Worm (Caenorhabditis elegans): ENCODE results near the gene dcn-1.

dcn-1 gene

ce11 chrIII:4321399-4321798, 7.7 kb downstream of the dcn-1 start, which contains the start of gene H38K22.7:
TSS of gene H38K22.7 (plus strand) at chrIII:4321699.
- TF ChIP-seq flh-1 (GFP tag; optimal IDR thresholded peaks at IDR 0.05) (no peak), cnd-1 (tag; optimal IDR thresholded peaks at IDR 0.05) (no peak), hlh-1 (tag; optimal IDR thresholded peaks at IDR 0.05) (no peak), unc-39 (tag; optimal IDR thresholded peaks at IDR 0.05) (no peak), nhr-28 (tag; optimal IDR thresholded peaks at IDR 0.05) (no peak), ceh-43 (GFP tag; optimal IDR thresholded peaks at IDR 0.05) (no peak), nhr-237 (tag; optimal IDR thresholded peaks at IDR 0.05) (no peak), ham-2 (GFP tag; optimal IDR thresholded peaks at IDR 0.05) (no peak), mls-2 (tag; optimal IDR thresholded peaks at IDR 0.05) (no peak), nhr-2 (tag; optimal IDR thresholded peaks at IDR 0.05) (no peak), unc-62 (GFP tag; optimal IDR thresholded peaks at IDR 0.05) (no peak), sptf-1 (tag; optimal IDR thresholded peaks at IDR 0.05) (no peak)

ce11 chrIII:4323120-4323519, 9.4 kb downstream of the dcn-1 start:
- TF ChIP-seq unc-120 (tag; optimal IDR thresholded peaks at IDR 0.05; ENCODE audit: poor library complexity, severe bottlenecking): peak; percentile 55
- TF ChIP-seq ztf-11 (tag; optimal IDR thresholded peaks at IDR 0.05): no peak
- no peak for TF ChIP-seq pha-4 (tag; optimal IDR thresholded peaks at IDR 0.05)
- TF ChIP-seq zip-8 (tag; optimal IDR thresholded peaks at IDR 0.05): no peak
- TF ChIP-seq flh-1 (GFP tag; optimal IDR thresholded peaks at IDR 0.05): no peak
- TF ChIP-seq blmp-1 (tag; optimal IDR thresholded peaks at IDR 0.05): no peak
- TF ChIP-seq mep-1 (tag; optimal IDR thresholded peaks at IDR 0.05): no peak
- TF ChIP-seq elt-3 (tag; optimal IDR thresholded peaks at IDR 0.05): no peak
- no peak for TF ChIP-seq cnd-1 (tag; optimal IDR thresholded peaks at IDR 0.05)
- no peak for TF ChIP-seq ceh-83 (GFP tag; optimal IDR thresholded peaks at IDR 0.05)
- peak; percentile 73 for TF ChIP-seq ces-1 (GFP tag; optimal IDR thresholded peaks at IDR 0.05)
- no peak for TF ChIP-seq ceh-43 (GFP tag; optimal IDR thresholded peaks at IDR 0.05)
- TF ChIP-seq nhr-237 (tag; optimal IDR thresholded peaks at IDR 0.05): peak; percentile 30

ce11 chrIII:4323859-4324258, 10.1 kb downstream of the dcn-1 start, which contains the start of gene H38K22.9:
TSS of gene H38K22.9 (plus strand) at chrIII:4324159.
- TF ChIP-seq hlh-1 (tag; optimal IDR thresholded peaks at IDR 0.05) (no peak), nhr-12 (tag; optimal IDR thresholded peaks at IDR 0.05) (no peak), nhr-2 (tag; optimal IDR thresholded peaks at IDR 0.05) (no peak), snpc-4 (tag; optimal IDR thresholded peaks at IDR 0.05) (no peak), lsy-2 (tag; optimal IDR thresholded peaks at IDR 0.05) (no peak), drap-1 (GFP tag; optimal IDR thresholded peaks at IDR 0.05) (no peak), M03D4.4 (tag; optimal IDR thresholded peaks at IDR 0.05) (no peak), mls-2 (tag; optimal IDR thresholded peaks at IDR 0.05) (no peak), lin-13 (tag; optimal IDR thresholded peaks at IDR 0.05) (no peak), blmp-1 (tag; optimal IDR thresholded peaks at IDR 0.05) (no peak), flh-1 (GFP tag; optimal IDR thresholded peaks at IDR 0.05) (no peak), ztf-11 (tag; optimal IDR thresholded peaks at IDR 0.05) (no peak), nhr-76 (tag; optimal IDR thresholded peaks at IDR 0.05) (no peak)

DNA sequence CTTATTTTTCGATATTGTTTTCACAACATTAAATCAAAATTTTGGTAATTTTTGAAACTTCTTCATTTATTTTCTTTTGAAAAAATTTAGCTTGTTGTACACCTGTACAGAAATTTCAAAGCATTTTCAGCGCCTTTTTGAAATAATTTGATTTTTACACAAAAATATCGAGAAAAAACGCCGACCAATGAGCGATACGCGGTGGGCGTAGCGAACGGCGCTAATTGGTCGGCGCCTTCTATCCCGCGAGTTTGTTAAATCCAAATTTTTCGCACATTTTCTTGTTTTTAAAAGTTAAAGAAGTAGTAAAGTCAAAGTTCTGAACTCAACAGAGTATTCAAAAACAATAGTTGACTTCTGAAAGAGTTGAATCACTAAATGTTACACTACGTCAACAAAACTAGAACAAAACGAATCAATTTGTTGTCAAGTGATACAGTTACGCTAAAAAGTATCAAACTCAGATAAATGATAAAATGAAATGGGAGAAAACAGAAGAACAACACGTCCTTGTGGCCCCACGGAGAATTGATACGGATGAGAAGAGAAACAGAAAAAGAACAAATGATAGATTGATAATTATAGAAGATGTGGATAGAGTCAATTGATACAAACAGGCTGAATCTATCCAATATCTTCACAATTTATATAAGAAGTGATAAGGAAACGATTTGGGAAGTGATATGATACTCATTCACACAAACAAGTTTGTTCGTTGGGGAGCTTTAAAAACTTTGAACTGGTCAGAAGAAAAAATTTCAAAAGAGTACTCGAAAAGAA, 14.7 kb downstream of the dcn-1 start:
- TF ChIP-seq elt-3 (tag; optimal IDR thresholded peaks at IDR 0.05) (peak; percentile 19), mls-2 (tag; optimal IDR thresholded peaks at IDR 0.05) (no peak)

DNA sequence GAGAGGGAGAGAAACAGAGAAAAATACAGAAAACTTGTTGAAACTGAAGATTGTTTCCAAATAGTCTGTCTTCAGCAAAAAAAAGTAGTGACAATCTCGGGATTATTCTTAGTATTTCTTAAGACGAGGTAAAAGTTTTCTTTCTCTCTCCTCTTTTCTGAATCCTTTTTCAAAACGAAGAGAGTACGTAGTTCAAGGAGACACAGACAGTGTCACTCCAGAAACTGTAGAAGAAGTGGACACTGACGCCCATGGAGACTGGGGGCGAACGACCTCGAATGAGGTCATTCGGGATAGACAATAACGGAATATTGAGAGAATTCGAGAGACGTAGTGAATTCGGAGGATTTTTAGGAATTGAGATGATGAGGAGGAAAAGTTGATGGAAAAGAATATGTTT, 17.3 kb downstream of the dcn-1 start, which contains the start of gene gly-6:
Gene gly-6, minus strand, starts transcription at position 245 of the 400 bp plus-strand sequence.
- TF ChIP-seq ceh-43 (GFP tag; optimal IDR thresholded peaks at IDR 0.05) (no peak), ces-1 (GFP tag; optimal IDR thresholded peaks at IDR 0.05) (no peak), ham-2 (GFP tag; optimal IDR thresholded peaks at IDR 0.05) (no peak), pha-4 (tag; optimal IDR thresholded peaks at IDR 0.05) (no peak), elt-3 (tag; optimal IDR thresholded peaks at IDR 0.05) (no peak), M03D4.4 (tag; optimal IDR thresholded peaks at IDR 0.05) (no peak), bed-3 (GFP tag; optimal IDR thresholded peaks at IDR 0.05) (no peak), nhr-2 (tag; optimal IDR thresholded peaks at IDR 0.05) (no peak), tbx-8 (GFP tag; optimal IDR thresholded peaks at IDR 0.05) (no peak), mab-5 (tag; optimal IDR thresholded peaks at IDR 0.05) (no peak), lin-32 (GFP tag; optimal IDR thresholded peaks at IDR 0.05) (no peak), unc-39 (tag; optimal IDR thresholded peaks at IDR 0.05) (no peak), ztf-11 (tag; optimal IDR thresholded peaks at IDR 0.05) (no peak), nhr-237 (tag; optimal IDR thresholded peaks at IDR 0.05) (no peak), elt-1 (tag; optimal IDR thresholded peaks at IDR 0.05; ENCODE audit: borderline replicate concordance, insufficient read depth) (no peak), lin-13 (tag; optimal IDR thresholded peaks at IDR 0.05) (no peak)
